Fruit fly (Drosophila melanogaster) whole organism, embryonic: Measurements from ENCODE around the gene CG14022.

ENCODE experiments used
- Awh ChIP-seq: fragments of 200-800 bp; sonication (Bioruptor generic); IDR thresholded peaks from 2 replicates; pipeline ENCODE4, ENCODE4 v1.3.6; 2022; ENCODE audit warnings: missing biosample characterization, missing genetic modification characterization
- CG10274 ChIP-seq: fragments of 200-800 bp; sonication (Bioruptor generic); optimal IDR thresholded peaks from 3 replicates; lab custom pipeline; 2017; ENCODE audit warnings: missing biosample characterization, mild to moderate bottlenecking, missing genetic modification characterization
- CG10979 ChIP-seq: fragments of 200-800 bp; sonication (Bioruptor generic); optimal IDR thresholded peaks from 2 replicates; lab custom pipeline; 2018; ENCODE audit warnings: missing biosample characterization, mild to moderate bottlenecking, missing genetic modification characterization, moderate library complexity
- CG11398 ChIP-seq: fragments of 200-800 bp; sonication (Bioruptor generic); optimal IDR thresholded peaks from 2 replicates; lab custom pipeline; 2016; ENCODE audit warnings: missing biosample characterization, missing genetic modification characterization
- CG1233 ChIP-seq: fragments of 200-800 bp; sonication (Bioruptor generic); optimal IDR thresholded peaks from 4 replicates; lab custom pipeline; 2018; ENCODE audit warnings: missing biosample characterization, mild to moderate bottlenecking, missing genetic modification characterization
- CG12659 ChIP-seq: fragments of 200-800 bp; sonication (Bioruptor generic); optimal IDR thresholded peaks from 3 replicates; lab custom pipeline; 2017; ENCODE audit warnings: mild to moderate bottlenecking, missing biosample characterization, missing genetic modification reagents, missing genetic modification characterization
- CG13287 ChIP-seq: fragments of 200-800 bp; sonication (Bioruptor generic); IDR thresholded peaks from 2 replicates; pipeline ENCODE4 v1.3.6; 2022; ENCODE audit warnings: missing biosample characterization, missing genetic modification characterization; ENCODE audit not compliant: partially characterized antibody
- CG13624 ChIP-seq: fragments of 200-800 bp; sonication (Bioruptor generic); optimal IDR thresholded peaks from 2 replicates; lab custom pipeline; 2016; ENCODE audit warnings: missing biosample characterization, missing genetic modification characterization
- CG15479 ChIP-seq: fragments of 200-800 bp; sonication (Bioruptor generic); optimal IDR thresholded peaks from 3 replicates; lab custom pipeline; 2019; ENCODE audit warnings: missing biosample characterization, mild to moderate bottlenecking, missing genetic modification characterization, moderate library complexity
- CG1603 ChIP-seq: fragments of 200-800 bp; sonication (Bioruptor generic); optimal IDR thresholded peaks from 2 replicates; lab custom pipeline; 2019; ENCODE audit warnings: missing biosample characterization, mild to moderate bottlenecking, missing genetic modification characterization, moderate library complexity
- CG16813 ChIP-seq: fragments of 200-800 bp; sonication (Bioruptor generic); IDR thresholded peaks from 3 replicates; pipeline ENCODE4 v1.3.6; 2022; ENCODE audit warnings: missing biosample characterization, missing genetic modification characterization; ENCODE audit not compliant: partially characterized antibody
- CG17186 ChIP-seq: fragments of 200-800 bp; sonication (Bioruptor generic); optimal IDR thresholded peaks from 3 replicates; lab custom pipeline; 2017; ENCODE audit warnings: missing biosample characterization, missing genetic modification reagents, missing genetic modification characterization
- CG17568 ChIP-seq: fragments of 200-800 bp; sonication (Bioruptor generic); optimal IDR thresholded peaks from 2 replicates; lab custom pipeline; 2018; ENCODE audit warnings: missing biosample characterization, mild to moderate bottlenecking, missing genetic modification characterization, moderate library complexity
- CG17802 ChIP-seq: fragments of 200-800 bp; sonication (Bioruptor generic); optimal IDR thresholded peaks from 2 replicates; lab custom pipeline; 2018; ENCODE audit warnings: missing biosample characterization, mild to moderate bottlenecking, missing genetic modification characterization, moderate library complexity
- CG1792 ChIP-seq: fragments of 200-800 bp; sonication (Bioruptor generic); optimal IDR thresholded peaks from 2 replicates; lab custom pipeline; 2016; ENCODE audit warnings: missing biosample characterization, missing genetic modification characterization
- CG18599 ChIP-seq: fragments of 200-800 bp; sonication (Bioruptor generic); optimal IDR thresholded peaks from 3 replicates; lab custom pipeline; 2017; ENCODE audit warnings: missing biosample characterization, missing genetic modification characterization, mild to moderate bottlenecking, moderate library complexity, missing genetic modification reagents
- CG42726 ChIP-seq: fragments of 200-800 bp; sonication (Bioruptor generic); IDR thresholded peaks from 2 replicates; pipeline ENCODE4 v1.3.6; 2022; ENCODE audit warnings: missing biosample characterization, missing genetic modification characterization; ENCODE audit not compliant: partially characterized antibody
- CG8290 ChIP-seq, 3 experiments: fragments of 200-800 bp; sonication (Bioruptor generic); optimal IDR thresholded peaks; 2 replicates each; lab custom pipeline; 2016 to 2019; ENCODE audit warnings: missing biosample characterization in 3 of 3, missing genetic modification characterization in 3 of 3, mild to moderate bottlenecking in 2 of 3, moderate library complexity in 1 of 3
- CG9932 ChIP-seq: fragments of 200-800 bp; sonication (Bioruptor generic); IDR thresholded peaks from 2 replicates; pipeline ENCODE4 v1.3.6; 2022; ENCODE audit warnings: missing biosample characterization, missing genetic modification characterization
- Deaf1 ChIP-seq: fragments of 200-800 bp; optimal IDR thresholded peaks from 3 replicates; lab custom pipeline; 2019; ENCODE audit warnings: missing biosample characterization, mild to moderate bottlenecking, missing genetic modification characterization, moderate library complexity
- Dfd ChIP-seq, 2 experiments: fragments of >200 bp; optimal IDR thresholded peaks; 2 replicates each; lab custom pipeline; 2017; ENCODE audit warnings: missing biosample characterization in 2 of 2, missing genetic modification characterization in 2 of 2
- Eip74EF ChIP-seq, 2 experiments: fragments of 200-800 bp in 1 of 2; fragments of >200 bp in 1 of 2; sonication (Bioruptor generic) in 1 of 2; optimal IDR thresholded peaks; 2 replicates each; lab custom pipeline; 2017 to 2019; ENCODE audit warnings: missing biosample characterization in 2 of 2, missing genetic modification characterization in 2 of 2, mild to moderate bottlenecking in 1 of 2, moderate library complexity in 1 of 2
- Ets97D ChIP-seq: fragments of 200-800 bp; sonication (Bioruptor generic); optimal IDR thresholded peaks from 3 replicates; lab custom pipeline; 2016; ENCODE audit warnings: missing biosample characterization, missing genetic modification characterization
- Kr ChIP-seq: fragments of 200-800 bp; sonication (Bioruptor generic); optimal IDR thresholded peaks from 2 replicates; lab custom pipeline; 2017; ENCODE audit warnings: missing biosample characterization, mild to moderate bottlenecking, missing genetic modification characterization
- Lim3 ChIP-seq: fragments of 200-800 bp; sonication (Bioruptor generic); IDR thresholded peaks from 2 replicates; pipeline ENCODE4 v1.3.6; 2022; ENCODE audit warnings: missing biosample characterization, missing genetic modification characterization
- Neu2 ChIP-seq: fragments of 200-800 bp; sonication (Bioruptor generic); optimal IDR thresholded peaks from 3 replicates; lab custom pipeline; 2016; ENCODE audit warnings: missing biosample characterization, missing genetic modification characterization, borderline replicate concordance
- PHDP ChIP-seq: fragments of 200-800 bp; sonication (Bioruptor generic); optimal IDR thresholded peaks from 3 replicates; lab custom pipeline; 2018; ENCODE audit warnings: missing biosample characterization, mild to moderate bottlenecking, missing genetic modification characterization, moderate library complexity
- Pdp1 ChIP-seq, 2 experiments: fragments of 200-800 bp; sonication (Bioruptor generic); optimal IDR thresholded peaks; 3 replicates each; lab custom pipeline; 2016; ENCODE audit warnings: missing biosample characterization in 2 of 2, missing genetic modification characterization in 2 of 2, mild to moderate bottlenecking in 1 of 2, moderate library complexity in 1 of 2
- Poxn ChIP-seq: fragments of 200-800 bp; sonication (Bioruptor generic); IDR thresholded peaks from 2 replicates; pipeline ENCODE4 v1.3.6; 2022; ENCODE audit warnings: missing biosample characterization, missing genetic modification characterization
- Vsx1 ChIP-seq: fragments of 200-800 bp; sonication (Bioruptor generic); optimal IDR thresholded peaks from 2 replicates; lab custom pipeline; 2017; ENCODE audit warnings: missing biosample characterization, mild to moderate bottlenecking, missing genetic modification characterization, missing genetic modification reagents
- Xbp1 ChIP-seq: fragments of 200-800 bp; sonication (Bioruptor generic); optimal IDR thresholded peaks from 3 replicates; lab custom pipeline; 2016; ENCODE audit warnings: missing biosample characterization, mild to moderate bottlenecking, missing genetic modification characterization
- bbx ChIP-seq: fragments of 200-800 bp; sonication (Bioruptor generic); IDR thresholded peaks from 2 replicates; pipeline ENCODE4 v1.3.6; 2022; ENCODE audit warnings: missing biosample characterization, missing genetic modification characterization; ENCODE audit not compliant: partially characterized antibody
- cas ChIP-seq: fragments of 200-800 bp; sonication (Bioruptor generic); IDR thresholded peaks from 2 replicates; pipeline ENCODE4 v1.3.6; 2022; ENCODE audit warnings: missing biosample characterization, missing genetic modification characterization
- dati ChIP-seq: fragments of 200-800 bp; sonication (Bioruptor generic); IDR thresholded peaks from 2 replicates; pipeline ENCODE4 v1.3.6; 2022; ENCODE audit warnings: missing biosample characterization, missing genetic modification characterization
- en ChIP-seq: fragments of 200-800 bp; sonication (Bioruptor generic); optimal IDR thresholded peaks from 2 replicates; lab custom pipeline; 2016; ENCODE audit warnings: missing biosample characterization, missing genetic modification characterization
- gsb-n ChIP-seq: fragments of 200-800 bp; sonication (Bioruptor generic); optimal IDR thresholded peaks from 3 replicates; lab custom pipeline; 2018; ENCODE audit warnings: missing biosample characterization, mild to moderate bottlenecking, missing genetic modification characterization
- ind ChIP-seq: fragments of 200-800 bp; sonication (Bioruptor generic); optimal IDR thresholded peaks from 3 replicates; lab custom pipeline; 2016; ENCODE audit warnings: missing biosample characterization, missing genetic modification characterization
- kah ChIP-seq: fragments of 200-800 bp; sonication (Bioruptor generic); optimal IDR thresholded peaks from 2 replicates; lab custom pipeline; 2018; ENCODE audit warnings: missing biosample characterization, mild to moderate bottlenecking, missing genetic modification characterization
- lmd ChIP-seq: fragments of 200-800 bp; sonication (Bioruptor generic); IDR thresholded peaks from 2 replicates; pipeline ENCODE4 v1.3.6; 2022; ENCODE audit warnings: missing biosample characterization, missing genetic modification characterization
- luna ChIP-seq: fragments of 200-800 bp; sonication (Bioruptor generic); optimal IDR thresholded peaks from 2 replicates; lab custom pipeline; 2016; ENCODE audit warnings: missing biosample characterization, missing genetic modification characterization
- pb ChIP-seq: fragments of 200-800 bp; sonication (Bioruptor generic); optimal IDR thresholded peaks from 3 replicates; lab custom pipeline; 2016; ENCODE audit warnings: missing biosample characterization, missing genetic modification characterization
- sima ChIP-seq: fragments of 200-800 bp; sonication (Bioruptor generic); optimal IDR thresholded peaks from 2 replicates; lab custom pipeline; 2016; ENCODE audit warnings: missing biosample characterization, missing genetic modification characterization
- sna ChIP-seq: fragments of 200-800 bp; sonication (Bioruptor generic); IDR thresholded peaks from 2 replicates; pipeline ENCODE4 v1.3.6; 2022; ENCODE audit warnings: missing biosample characterization, missing genetic modification characterization; ENCODE audit not compliant: partially characterized antibody
- tll ChIP-seq, 2 experiments: fragments of 200-800 bp in 1 of 2; fragments of >200 bp in 1 of 2; sonication (Bioruptor generic) in 1 of 2; optimal IDR thresholded peaks; 2 replicates each; lab custom pipeline; 2017 to 2019; ENCODE audit warnings: missing biosample characterization in 2 of 2, missing genetic modification characterization in 2 of 2, mild to moderate bottlenecking in 1 of 2, moderate library complexity in 1 of 2
- usp ChIP-seq: fragments of >200 bp; optimal IDR thresholded peaks from 2 replicates; lab custom pipeline; 2017; ENCODE audit warnings: missing biosample characterization, missing genetic modification characterization
- wek ChIP-seq: fragments of 200-800 bp; sonication (Bioruptor generic); optimal IDR thresholded peaks from 3 replicates; lab custom pipeline; 2018; ENCODE audit warnings: missing biosample characterization, mild to moderate bottlenecking, missing genetic modification characterization, moderate library complexity
- yki ChIP-seq: fragments of >200 bp; optimal IDR thresholded peaks from 3 replicates; lab custom pipeline; 2018
- z ChIP-seq: fragments of 200-800 bp; sonication (Bioruptor generic); IDR thresholded peaks from 3 replicates; pipeline ENCODE4 v1.3.6; 2022; ENCODE audit warnings: missing biosample characterization, missing genetic modification characterization

The CG14022 gene

dm6 chr2L:5342119-5342817 is 13.6 kb upstream of the CG14022 start, which contains the start of gene Acsf2 (continued):
- TF ChIP-seq ind (GFP tag; lab: Kevin White, UChicago), result peak; percentile 98
- TF ChIP-seq CG42726, result no peak
- TF ChIP-seq pb, result peak; percentile 89
- TF ChIP-seq Deaf1 (tag; lab: Kevin White, UChicago), result peak; percentile 87
- no peak for TF ChIP-seq CG8290 (GFP tag; optimal IDR thresholded peaks at IDR 0.05; lab: Kevin White, UChicago)
- peak in 1 of 2 experiments; percentile 87 for TF ChIP-seq CG8290 (tag; optimal IDR thresholded peaks at IDR 0.05; lab: Kevin White, UChicago)
- TF ChIP-seq tll (GFP tag; optimal IDR thresholded peaks at IDR 0.05; lab: Kevin White, UChicago), result no peak
- peak; percentile 85 for TF ChIP-seq CG11398 (GFP tag; lab: Kevin White, UChicago)
- peak; percentile 87 for TF ChIP-seq CG10274 (GFP tag; lab: Kevin White, UChicago)
- TF ChIP-seq dati (GFP tag; lab: Robert Waterston, UW), result no peak
- TF ChIP-seq Vsx1 (GFP tag; lab: Kevin White, UChicago), result peak; percentile 88
- TF ChIP-seq CG9932 (GFP tag; lab: Robert Waterston, UW), result peak; percentile 98
- TF ChIP-seq wek (GFP tag; lab: Kevin White, UChicago), result peak; percentile 5
- peak; percentile 29 for TF ChIP-seq Neu2 (GFP tag; lab: Kevin White, UChicago)
- TF ChIP-seq CG13624 (GFP tag; lab: Kevin White, UChicago), result peak; percentile 98
- peak; percentile 81 for TF ChIP-seq sima
- TF ChIP-seq CG10979 (tag; lab: Kevin White, UChicago), result peak; percentile 35
- no peak for TF ChIP-seq sna (GFP tag; lab: Robert Waterston, UW)
- TF ChIP-seq Awh (GFP tag; lab: Robert Waterston, UW), result peak; percentile 78
- peak; percentile 8 for TF ChIP-seq CG17802 (tag; lab: Kevin White, UChicago)
- no peak for TF ChIP-seq usp
- TF ChIP-seq Poxn (GFP tag; lab: Robert Waterston, UW), result peak; percentile 95
- no peak for TF ChIP-seq Lim3 (GFP tag; lab: Robert Waterston, UW)
- TF ChIP-seq cas (GFP tag; lab: Robert Waterston, UW), result peak; percentile 95
- TF ChIP-seq Pdp1 (GFP tag; optimal IDR thresholded peaks at IDR 0.05; lab: Kevin White, UChicago), result peak; percentile 91 to 96
- no peak for TF ChIP-seq bbx
- peak; percentile 92 for TF ChIP-seq luna
- no peak for TF ChIP-seq CG16813 (GFP tag; lab: Robert Waterston, UW)
- TF ChIP-seq en (GFP tag; lab: Kevin White, UChicago), result peak; percentile 79
- peak; percentile 99 for TF ChIP-seq CG18599 (GFP tag; lab: Kevin White, UChicago)
- no peak for TF ChIP-seq z
- peak; percentile 92 for TF ChIP-seq Xbp1 (GFP tag; lab: Kevin White, UChicago)
- TF ChIP-seq Dfd (GFP tag; optimal IDR thresholded peaks at IDR 0.05; lab: Kevin White, UChicago), result no peak
- TF ChIP-seq CG1792 (GFP tag; lab: Kevin White, UChicago), result peak; percentile 90
- TF ChIP-seq CG1603 (tag; lab: Kevin White, UChicago), result peak; percentile 45
- peak; percentile 98 for TF ChIP-seq CG12659 (GFP tag; lab: Kevin White, UChicago)
- peak; percentile 56 for TF ChIP-seq kah
- TF ChIP-seq Kr (GFP tag; lab: Kevin White, UChicago), result no peak
- TF ChIP-seq lmd (GFP tag; lab: Robert Waterston, UW), result peak; percentile 98
- TF ChIP-seq CG15479 (GFP tag; lab: Kevin White, UChicago), result no peak
- TF ChIP-seq Ets97D (GFP tag; lab: Kevin White, UChicago), result peak; percentile 73
- no peak for TF ChIP-seq gsb-n (tag; lab: Kevin White, UChicago)
- peak in 1 of 2 experiments; percentile 88 for TF ChIP-seq Eip74EF (GFP tag; optimal IDR thresholded peaks at IDR 0.05; lab: Kevin White, UChicago)
- TF ChIP-seq yki (lab: Kevin White, UChicago), result no peak
- TF ChIP-seq CG13287 (GFP tag; lab: Robert Waterston, UW), result no peak; the same call in 1 of the 2 replicates
- TF ChIP-seq PHDP (tag; lab: Kevin White, UChicago), result peak; percentile 98
- no peak for TF ChIP-seq CG17186
- TF ChIP-seq CG17568 (GFP tag; lab: Kevin White, UChicago), result peak; percentile 86
- TF ChIP-seq CG1233 (GFP tag; lab: Kevin White, UChicago), result peak; percentile 95
